Worm (Caenorhabditis elegans): Measurements from ENCODE around the gene fbxa-220.

ce11 chrIII:11466420-11467188 lies 17.4 kb downstream of the fbxa-220 start:
- no peak for TF ChIP-seq ceh-16 (tag; optimal IDR thresholded peaks at IDR 0.05)
- TF ChIP-seq lin-13 (GFP tag; optimal IDR thresholded peaks at IDR 0.05) = no peak
- TF ChIP-seq ceh-82 (tag; optimal IDR thresholded peaks at IDR 0.05) = no peak
- TF ChIP-seq unc-55 (GFP tag; optimal IDR thresholded peaks at IDR 0.05) = no peak
